Fruit fly (Drosophila melanogaster): Measurements from ENCODE around the gene Tap42.

The Tap42 gene

dm6 chr2L:13367378-13367777 is at the start of gene Tap42:
TSS of gene Tap42 (plus strand) at chr2L:13367617.
- TF ChIP-seq tap (tag; optimal IDR thresholded peaks at IDR 0.05) (no peak), Blimp-1 (GFP tag; optimal IDR thresholded peaks at IDR 0.05) (no peak), CG5953 (GFP tag; IDR thresholded peaks at IDR 0.05) (no peak), CG32532 (GFP tag; IDR thresholded peaks at IDR 0.05) (no peak; the same call in 1 of the 2 replicates), HLH3B (GFP tag; IDR thresholded peaks at IDR 0.05) (no peak), CG5180 (GFP tag; optimal IDR thresholded peaks at IDR 0.05) (no peak), CG6791 (GFP tag; IDR thresholded peaks at IDR 0.05; ENCODE audit: partially characterized antibody) (no peak), CG34422 (GFP tag; IDR thresholded peaks at IDR 0.05) (no peak; the same call in 2 of the 3 replicates), B-H1 (GFP tag; IDR thresholded peaks at IDR 0.05) (no peak), Meics (GFP tag; optimal IDR thresholded peaks at IDR 0.05) (peak; percentile 20), Bdp1 (GFP tag; optimal IDR thresholded peaks at IDR 0.05) (no peak), Antp (GFP tag; optimal IDR thresholded peaks at IDR 0.05) (no peak), Adf1 (GFP tag; IDR thresholded peaks at IDR 0.05) (peak; percentile 25; the same call in 1 of the 2 replicates), exex (tag; optimal IDR thresholded peaks at IDR 0.05) (no peak), so (GFP tag; IDR thresholded peaks at IDR 0.05) (no peak), sug (tag; optimal IDR thresholded peaks at IDR 0.05) (peak; percentile 48), CG10321 (GFP tag; IDR thresholded peaks at IDR 0.05) (no peak), Ets65A (GFP tag) (no peak), slp2 (GFP tag; optimal IDR thresholded peaks at IDR 0.05) (no peak), dmrt11E (tag; optimal IDR thresholded peaks at IDR 0.05) (no peak), Lhr (GFP tag; optimal IDR thresholded peaks at IDR 0.05) (no peak), MESR4 (GFP tag; optimal IDR thresholded peaks at IDR 0.05) (peak; percentile 40), CG9797 (GFP tag; optimal IDR thresholded peaks at IDR 0.05) (no peak), CG8359 (GFP tag; optimal IDR thresholded peaks at IDR 0.05; ENCODE audit: borderline replicate concordance) (no peak), CG10462 (GFP tag; optimal IDR thresholded peaks at IDR 0.05) (no peak), H2.0 (GFP tag; IDR thresholded peaks at IDR 0.05) (no peak), CG18262 (tag; optimal IDR thresholded peaks at IDR 0.05) (peak; percentile 9), dpn (GFP tag; optimal IDR thresholded peaks at IDR 0.05) (peak in 1 of 2 experiments; percentile 6), jigr1 (GFP tag; IDR thresholded peaks at IDR 0.05) (no peak), ash1 (GFP tag; optimal IDR thresholded peaks at IDR 0.05) (no peak), CG31224 (GFP tag; IDR thresholded peaks at IDR 0.05) (no peak), jing (GFP tag; optimal IDR thresholded peaks at IDR 0.05) (no peak), nerfin-1 (tag; optimal IDR thresholded peaks at IDR 0.05) (peak; percentile 41), Sry-β (GFP tag; optimal IDR thresholded peaks at IDR 0.05) (peak; percentile 79), CG1792 (GFP tag; optimal IDR thresholded peaks at IDR 0.05) (no peak), CG30431 (GFP tag; optimal IDR thresholded peaks at IDR 0.05) (no peak), Drgx (GFP tag; IDR thresholded peaks at IDR 0.05) (no peak), CG32772 (GFP tag; IDR thresholded peaks at IDR 0.05) (no peak), CG9932 (GFP tag; IDR thresholded peaks at IDR 0.05) (peak; percentile 53), z (GFP tag; IDR thresholded peaks at IDR 0.05) (no peak), CG13775 (GFP tag; optimal IDR thresholded peaks at IDR 0.05) (no peak), CG2202 (tag; optimal IDR thresholded peaks at IDR 0.05) (no peak), CG14710 (tag; optimal IDR thresholded peaks at IDR 0.05) (peak; percentile 46), sd (tag; optimal IDR thresholded peaks at IDR 0.05) (no peak), CG12769 (tag; optimal IDR thresholded peaks at IDR 0.05) (no peak), CG14860 (GFP tag; IDR thresholded peaks at IDR 0.05; ENCODE audit: partially characterized antibody) (no peak), CG6175 (GFP tag; IDR thresholded peaks at IDR 0.05) (no peak), BtbVII (GFP tag; optimal IDR thresholded peaks at IDR 0.05) (no peak), Atf6 (GFP tag; IDR thresholded peaks at IDR 0.05) (no peak), CG15479 (GFP tag; optimal IDR thresholded peaks at IDR 0.05) (peak; percentile 24), Dll (GFP tag; IDR thresholded peaks at IDR 0.05; ENCODE audit: partially characterized antibody) (no peak), vfl (GFP tag; optimal IDR thresholded peaks at IDR 0.05) (no peak)
